Worm (Caenorhabditis elegans) whole organism, L1 larva: ENCODE data around the gene K04H4.5.

ENCODE experiments used
- ces-1 ChIP-seq: fragments of 150-350 bp; optimal IDR thresholded peaks from 2 replicates; lab custom pipeline; 2014; ENCODE audit warnings: missing biosample characterization, missing genetic modification reagents, missing genetic modification characterization
- fkh-4 ChIP-seq: sonication (generic microtip); optimal IDR thresholded peaks from 2 replicates; lab custom pipeline; 2016; ENCODE audit warnings: missing compliant biosample characterization, missing genetic modification characterization, borderline replicate concordance
- snpc-4 ChIP-seq: fragments of 150-350 bp; optimal IDR thresholded peaks from 2 replicates; lab custom pipeline; 2014; ENCODE audit warnings: missing biosample characterization, missing genetic modification characterization

ce11 chrIII:9315180-9315579, 44.0 kb upstream of the K04H4.5 start:
- TF ChIP-seq ces-1 (GFP tag; lab: Kevin White, UChicago) (no peak), snpc-4 (tag; lab: Kevin White, UChicago) (no peak), fkh-4 (tag; lab: Kevin White, UChicago) (no peak)
